Comparison of ENCODE assay signal across 1 fruit fly cellular context in genomic region chr2L:1972450-1973119, dm6.
TF ChIP-seq lines count a peak whose summit lies in the region.

No protein-coding gene starts in this region.

TF ChIP-seq in whole organism, embryonic, 481 proteins besides CTCF, POLR2A, EP300 and RAD21 (continued from another document):
- TF ChIP-seq Scr (GFP tag; IDR thresholded peaks at IDR 0.05; lab: Robert Waterston, UW; ENCODE audit: partially characterized antibody) (peak; percentile 39; the same call in 1 of the 2 replicates), slou (GFP tag; optimal IDR thresholded peaks at IDR 0.05; lab: Kevin White, UChicago) (no peak), scrt (GFP tag; optimal IDR thresholded peaks at IDR 0.05; lab: Kevin White, UChicago) (peak; percentile 82), vvl (GFP tag; IDR thresholded peaks at IDR 0.05; lab: Robert Waterston, UW) (peak; percentile 31; the same call in 1 of the 2 replicates), CG10274 (GFP tag; optimal IDR thresholded peaks at IDR 0.05; lab: Kevin White, UChicago) (no peak), seq (GFP tag; IDR thresholded peaks at IDR 0.05; lab: Robert Waterston, UW) (peak; percentile 64; the same call in 1 of the 2 replicates), Fer3 (tag; optimal IDR thresholded peaks at IDR 0.05; lab: Kevin White, UChicago) (no peak), zfh1 (GFP tag; IDR thresholded peaks at IDR 0.05; lab: Robert Waterston, UW) (0 out of 3 replicates have a peak, but pooled peaks have one; percentile 18), sr (GFP tag; IDR thresholded peaks at IDR 0.05; lab: Robert Waterston, UW) (peak; percentile 80), z (GFP tag; IDR thresholded peaks at IDR 0.05; lab: Robert Waterston, UW) (peak; percentile 82), twi (tag; optimal IDR thresholded peaks at IDR 0.05; lab: Kevin White, UChicago) (peak; percentile 17), Deaf1 (tag; optimal IDR thresholded peaks at IDR 0.05; lab: Kevin White, UChicago) (peak; percentile 59), amos (GFP tag; IDR thresholded peaks at IDR 0.05; lab: Robert Waterston, UW; ENCODE audit: partially characterized antibody) (peak; percentile 32; the same call in 1 of the 2 replicates), CG4617 (GFP tag; optimal IDR thresholded peaks at IDR 0.05; lab: Kevin White, UChicago; ENCODE audit: borderline replicate concordance) (no peak), oc (tag; optimal IDR thresholded peaks at IDR 0.05; lab: Kevin White, UChicago) (peak; percentile 85), Adf1 (GFP tag; IDR thresholded peaks at IDR 0.05; lab: Robert Waterston, UW) (peak; percentile 95), CG42726 (GFP tag; IDR thresholded peaks at IDR 0.05; lab: Robert Waterston, UW; ENCODE audit: partially characterized antibody) (0 out of 2 replicates have a peak, but pooled peaks have one; percentile 25), Jarid2 (GFP tag; optimal IDR thresholded peaks at IDR 0.05; lab: Kevin White, UChicago) (peak; percentile 35), Dll (GFP tag; IDR thresholded peaks at IDR 0.05; lab: Robert Waterston, UW; ENCODE audit: partially characterized antibody) (0 out of 4 replicates have a peak, but pooled peaks have one; percentile 30), nerfin-1 (tag; optimal IDR thresholded peaks at IDR 0.05; lab: Kevin White, UChicago) (peak; percentile 88), Nf-YA (GFP tag; IDR thresholded peaks at IDR 0.05; lab: Robert Waterston, UW) (peak; percentile 82), exex (tag; optimal IDR thresholded peaks at IDR 0.05; lab: Kevin White, UChicago) (no peak), Nf-YC (tag; optimal IDR thresholded peaks at IDR 0.05; lab: Kevin White, UChicago) (peak; percentile 99), ATbp (GFP tag; optimal IDR thresholded peaks at IDR 0.05; lab: Kevin White, UChicago) (no peak), insv (GFP tag; optimal IDR thresholded peaks at IDR 0.05; lab: Kevin White, UChicago) (peak in 1 of 2 experiments; percentile 67), ssp (GFP tag; IDR thresholded peaks at IDR 0.05; lab: Robert Waterston, UW) (no peak), cato (GFP tag; optimal IDR thresholded peaks at IDR 0.05; lab: Kevin White, UChicago; ENCODE audit: borderline replicate concordance) (no peak), crol (GFP tag; IDR thresholded peaks at IDR 0.05; lab: Robert Waterston, UW) (peak; percentile 69), CG17328 (GFP tag; IDR thresholded peaks at IDR 0.05; lab: Robert Waterston, UW) (no peak), CG1792 (GFP tag; optimal IDR thresholded peaks at IDR 0.05; lab: Kevin White, UChicago) (no peak), CG10321 (GFP tag; IDR thresholded peaks at IDR 0.05; lab: Robert Waterston, UW) (peak; percentile 98), HLHmδ (GFP tag; optimal IDR thresholded peaks at IDR 0.05; lab: Kevin White, UChicago) (peak; percentile 1), cg (GFP tag; optimal IDR thresholded peaks at IDR 0.05; lab: Kevin White, UChicago) (peak; percentile 97), NfI (GFP tag; optimal IDR thresholded peaks at IDR 0.05; lab: Kevin White, UChicago) (no peak), Vsx1 (GFP tag; optimal IDR thresholded peaks at IDR 0.05; lab: Kevin White, UChicago) (peak; percentile 99), zen (tag; optimal IDR thresholded peaks at IDR 0.05; lab: Kevin White, UChicago) (peak; percentile 66), CG16813 (GFP tag; IDR thresholded peaks at IDR 0.05; lab: Robert Waterston, UW; ENCODE audit: partially characterized antibody) (0 out of 3 replicates have a peak, but pooled peaks have one; percentile 9), Hsf (GFP tag; optimal IDR thresholded peaks at IDR 0.05; lab: Kevin White, UChicago) (no peak), CG13287 (GFP tag; IDR thresholded peaks at IDR 0.05; lab: Robert Waterston, UW; ENCODE audit: partially characterized antibody) (peak; percentile 38; the same call in 1 of the 2 replicates), inv (GFP tag; IDR thresholded peaks at IDR 0.05; lab: Robert Waterston, UW; ENCODE audit: partially characterized antibody) (no peak), CG8478 (optimal IDR thresholded peaks at IDR 0.05; lab: Kevin White, UChicago) (peak; percentile 97), CG32532 (GFP tag; IDR thresholded peaks at IDR 0.05; lab: Robert Waterston, UW) (peak; percentile 19; the same call in 1 of the 2 replicates), phol (tag; optimal IDR thresholded peaks at IDR 0.05; lab: Kevin White, UChicago) (peak; percentile 79), tio (GFP tag; optimal IDR thresholded peaks at IDR 0.05; lab: Kevin White, UChicago) (no peak), CoRest (tag; optimal IDR thresholded peaks at IDR 0.05; lab: Kevin White, UChicago) (peak; percentile 55), HmgD (GFP tag; optimal IDR thresholded peaks at IDR 0.05; lab: Kevin White, UChicago) (peak; percentile 3), Rfx (GFP tag; IDR thresholded peaks at IDR 0.05; lab: Robert Waterston, UW) (no peak), Hr78 (GFP tag; optimal IDR thresholded peaks at IDR 0.05; lab: Kevin White, UChicago) (peak in 1 of 2 experiments; percentile 15), sna (GFP tag; IDR thresholded peaks at IDR 0.05; lab: Robert Waterston, UW; ENCODE audit: partially characterized antibody) (peak; percentile 35; the same call in 1 of the 2 replicates), gsb-n (tag; optimal IDR thresholded peaks at IDR 0.05; lab: Kevin White, UChicago) (peak; percentile 73), ewg (GFP tag; optimal IDR thresholded peaks at IDR 0.05; lab: Kevin White, UChicago) (peak; percentile 93), nmo (GFP tag; optimal IDR thresholded peaks at IDR 0.05; lab: Kevin White, UChicago) (peak; percentile 35), HLH4C (GFP tag; IDR thresholded peaks at IDR 0.05; lab: Robert Waterston, UW; ENCODE audit: partially characterized antibody) (no peak), prd (optimal IDR thresholded peaks at IDR 0.05; lab: Kevin White, UChicago) (no peak), prd (GFP tag; IDR thresholded peaks at IDR 0.05; lab: Robert Waterston, UW) (peak; percentile 43; the same call in 1 of the 3 replicates), abd-A (tag; optimal IDR thresholded peaks at IDR 0.05; lab: Kevin White, UChicago) (peak; percentile 75), CG15696 (tag; optimal IDR thresholded peaks at IDR 0.05; lab: Kevin White, UChicago) (peak; percentile 22), Nf-YB (GFP tag; optimal IDR thresholded peaks at IDR 0.05; lab: Kevin White, UChicago) (peak; percentile 98), gfzf (GFP tag; optimal IDR thresholded peaks at IDR 0.05; lab: Kevin White, UChicago) (no peak), lov (optimal IDR thresholded peaks at IDR 0.05; lab: Kevin White, UChicago) (no peak), lov (GFP tag; IDR thresholded peaks at IDR 0.05; lab: Robert Waterston, UW) (peak; percentile 34; the same call in 1 of the 3 replicates), CG6791 (GFP tag; IDR thresholded peaks at IDR 0.05; lab: Robert Waterston, UW; ENCODE audit: partially characterized antibody) (peak; percentile 64; the same call in 2 of the 3 replicates), Blimp-1 (GFP tag; optimal IDR thresholded peaks at IDR 0.05; lab: Kevin White, UChicago) (peak; percentile 60)
